Worm (Caenorhabditis elegans) whole organism, L2 larva: ENCODE measurements around the gene rpl-42.

Experiments
- ZK546.5 ChIP-seq: sonication (generic microtip); optimal IDR thresholded peaks from 2 replicates; lab custom pipeline; 2017; ENCODE audit warnings: missing biosample characterization, missing genetic modification characterization
- egl-27 ChIP-seq: sonication (generic microtip); optimal IDR thresholded peaks from 3 replicates; lab custom pipeline; 2017; ENCODE audit warnings: missing biosample characterization, missing genetic modification reagents, missing genetic modification characterization
- fos-1 ChIP-seq: fragments of 150-350 bp; optimal IDR thresholded peaks from 2 replicates; lab custom pipeline; 2014; ENCODE audit warnings: missing biosample characterization, missing genetic modification characterization
- lin-11 ChIP-seq: fragments of 150-350 bp; sonication (generic microtip); optimal IDR thresholded peaks from 2 replicates; lab custom pipeline; 2014; ENCODE audit warnings: missing biosample characterization, missing genetic modification characterization, inconsistent platforms, mixed read lengths
- lin-39 ChIP-seq: fragments of 150-350 bp; optimal IDR thresholded peaks from 2 replicates; lab custom pipeline; 2014; ENCODE audit warnings: missing biosample characterization, missing genetic modification reagents, missing genetic modification characterization
- lsy-2 ChIP-seq, 2 experiments: fragments of 150-350 bp in 1 of 2; sonication (generic microtip) in 1 of 2; optimal IDR thresholded peaks; 2 replicates each; lab custom pipeline; 2014 to 2017; ENCODE audit warnings: missing biosample characterization in 2 of 2, missing genetic modification characterization in 2 of 2
- nhr-21 ChIP-seq: fragments of 150-350 bp; optimal IDR thresholded peaks from 2 replicates; lab custom pipeline; 2014; ENCODE audit warnings: missing biosample characterization, missing genetic modification characterization
- nhr-23 ChIP-seq: fragments of 150-350 bp; optimal IDR thresholded peaks from 2 replicates; lab custom pipeline; 2014; ENCODE audit warnings: missing biosample characterization, missing genetic modification reagents, missing genetic modification characterization
- nhr-237 ChIP-seq: fragments of 150-350 bp; optimal IDR thresholded peaks from 2 replicates; lab custom pipeline; 2014; ENCODE audit warnings: missing biosample characterization, missing genetic modification characterization
- nhr-77 ChIP-seq: fragments of 150-350 bp; optimal IDR thresholded peaks from 2 replicates; lab custom pipeline; 2014; ENCODE audit warnings: missing biosample characterization, missing genetic modification characterization
- skn-1 ChIP-seq: sonication (generic microtip); optimal IDR thresholded peaks from 2 replicates; lab custom pipeline; 2017; ENCODE audit warnings: missing biosample characterization, missing genetic modification characterization
- snpc-4 ChIP-seq: fragments of 150-350 bp; optimal IDR thresholded peaks from 2 replicates; lab custom pipeline; 2014; ENCODE audit warnings: missing biosample characterization, missing genetic modification characterization

DNA sequence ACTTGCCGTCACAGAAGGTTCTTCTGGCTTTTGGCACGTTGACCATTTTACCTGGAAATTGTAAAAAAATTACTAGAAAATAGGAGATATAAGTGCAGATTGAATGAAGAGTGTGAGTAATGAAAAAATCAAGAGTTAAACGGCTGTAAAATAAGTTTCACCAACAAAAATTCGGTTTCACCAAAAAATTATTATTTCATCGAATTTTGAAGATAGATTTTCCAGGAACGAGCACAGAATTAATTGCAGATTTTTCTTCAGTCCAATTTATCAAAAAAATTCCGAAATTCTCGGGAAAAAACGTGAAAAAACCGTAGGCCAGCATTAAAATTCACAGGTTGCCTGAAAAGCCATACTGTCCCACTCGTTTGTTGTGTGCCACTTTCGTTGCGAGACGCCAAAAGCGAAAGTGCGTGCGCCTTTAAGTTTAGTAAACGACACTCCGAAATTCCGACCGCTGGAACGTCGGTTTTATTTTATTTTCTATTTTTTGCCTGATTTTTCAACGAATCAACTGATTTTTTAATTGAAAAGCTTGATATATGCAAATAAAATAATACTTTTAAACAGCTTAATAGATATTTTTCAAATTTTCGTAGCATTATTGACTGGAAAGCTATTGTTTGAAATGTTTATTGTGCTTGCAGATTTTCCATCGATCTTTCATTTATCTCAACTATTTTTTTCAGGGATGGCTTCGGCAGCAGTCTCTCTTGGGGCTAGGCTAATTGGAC lies 4.8 kb downstream of the rpl-42 start, which contains the start of the genes rpl-36.A and nuo-1:
- TF ChIP-seq nhr-23 (tag; lab: Kevin White, UChicago) (no peak), lsy-2 (tag; optimal IDR thresholded peaks at IDR 0.05; lab: Kevin White, UChicago) (peak; percentile 92 to 99), ZK546.5 (tag; lab: Kevin White, UChicago) (peak; percentile 33), fos-1 (tag; lab: Kevin White, UChicago) (peak; percentile 73), skn-1 (tag; lab: Kevin White, UChicago) (no peak), lin-11 (tag; lab: Kevin White, UChicago) (peak; percentile 88), egl-27 (tag; lab: Kevin White, UChicago) (no peak), lin-39 (tag; lab: Kevin White, UChicago) (no peak), nhr-21 (peak; percentile 83), nhr-237 (no peak), snpc-4 (tag; lab: Kevin White, UChicago) (peak; percentile 76), nhr-77 (no peak)
